Fruit fly (Drosophila melanogaster): Measurements from ENCODE around the gene CG6136.

dm6 chr3R:15417761-15418754 lies 46.0 kb upstream of the CG6136 start:
- TF ChIP-seq h (optimal IDR thresholded peaks at IDR 0.05) (no peak), insv (optimal IDR thresholded peaks at IDR 0.05) (no peak)

Data from Kc167 (cell line).